Worm (Caenorhabditis elegans) whole organism, early embryonic: ENCODE data around the gene gst-32.
"Not testable (repeated sequence)": the region's sequence is repeated elsewhere in the genome, so short reads cannot be mapped to it uniquely, and the experiment has no call there.

Experiments used
- aly-1 ChIP-seq: sonication (generic microtip); optimal IDR thresholded peaks from 2 replicates; lab custom pipeline; 2016; ENCODE audit warnings: missing genetic modification characterization, missing compliant biosample characterization
- ama-1 ChIP-seq: fragments of 150-350 bp; optimal IDR thresholded peaks from 2 replicates; lab custom pipeline; 2014
- ceh-13 ChIP-seq: fragments of 200-800 bp; sonication (Bioruptor generic); optimal IDR thresholded peaks from 2 replicates; lab custom pipeline; 2018; ENCODE audit warnings: mild to moderate bottlenecking, missing genetic modification characterization, missing compliant biosample characterization
- flt-1 ChIP-seq: fragments of 200-800 bp; sonication (Bioruptor generic); IDR thresholded peaks from 2 replicates; pipeline ENCODE4 v1.3.6; 2022; ENCODE audit warnings: missing genetic modification characterization, missing compliant biosample characterization
- hmbx-1 ChIP-seq: sonication (generic microtip); optimal IDR thresholded peaks from 2 replicates; lab custom pipeline; 2016; ENCODE audit warnings: mild to moderate bottlenecking, missing genetic modification characterization, missing compliant biosample characterization
- hmg-4 ChIP-seq: fragments of 200-800 bp; sonication (Bioruptor generic); optimal IDR thresholded peaks from 2 replicates; lab custom pipeline; 2018; ENCODE audit warnings: mild to moderate bottlenecking, missing genetic modification characterization, missing compliant biosample characterization
- hnd-1 ChIP-seq: sonication (generic microtip); optimal IDR thresholded peaks from 2 replicates; lab custom pipeline; 2016; ENCODE audit warnings: missing genetic modification characterization, missing compliant biosample characterization
- pes-1 ChIP-seq: fragments of 200-800 bp; sonication (Bioruptor generic); IDR thresholded peaks from 2 replicates; pipeline ENCODE4 v1.3.6; 2022; ENCODE audit warnings: missing genetic modification reagents, missing genetic modification characterization, missing compliant biosample characterization
- sea-1 ChIP-seq: fragments of 200-800 bp; sonication (Bioruptor generic); conservative IDR thresholded peaks from 2 replicates; pipeline ENCODE4 v1.3.6; 2022; ENCODE audit warnings: missing genetic modification characterization, missing compliant biosample characterization
- tbx-11 ChIP-seq: fragments of 200-800 bp; sonication (Bioruptor generic); IDR thresholded peaks from 2 replicates; pipeline ENCODE4 v1.3.6; 2022; ENCODE audit warnings: missing genetic modification characterization, missing compliant biosample characterization
- tra-4 ChIP-seq: sonication (generic microtip); optimal IDR thresholded peaks from 2 replicates; lab custom pipeline; 2017; ENCODE audit warnings: missing genetic modification characterization, missing compliant biosample characterization

DNA sequence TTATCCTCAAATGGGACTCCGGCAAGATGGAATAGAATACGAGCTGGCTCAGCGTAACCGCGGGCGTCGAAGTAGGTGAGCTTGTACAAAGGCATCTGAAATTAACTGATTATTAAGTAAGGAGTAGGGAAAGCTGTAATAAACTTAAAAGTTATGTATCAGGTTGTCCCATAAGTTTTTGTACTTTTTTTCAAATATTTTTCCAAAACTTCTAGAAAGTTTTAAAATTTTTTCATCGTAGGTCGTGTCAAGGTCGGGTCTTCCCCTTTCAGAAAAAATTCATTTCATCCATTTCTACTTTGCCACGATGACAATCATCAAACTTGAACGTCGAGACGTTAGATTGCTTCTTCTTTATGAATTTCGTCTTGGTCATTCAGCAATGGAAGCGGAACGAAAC is 6.6 kb downstream of the gst-32 start, which contains the start of gene gst-39:
- TF ChIP-seq flt-1 (GFP tag; lab: Robert Waterston, UW); tra-4 (tag; lab: Kevin White, UChicago); ceh-13; aly-1 (tag; lab: Kevin White, UChicago); hmg-4; ama-1 (lab: Kevin White, UChicago); hnd-1 (tag; lab: Kevin White, UChicago); pes-1 (GFP tag; lab: Robert Waterston, UW); tbx-11 (GFP tag; lab: Robert Waterston, UW); sea-1 (GFP tag; lab: Robert Waterston, UW); hmbx-1 (tag; lab: Kevin White, UChicago): not testable (repeated sequence)
